Fruit fly (Drosophila melanogaster): ENCODE measurements around the gene Lsp2.

Gene Lsp2

DNA sequence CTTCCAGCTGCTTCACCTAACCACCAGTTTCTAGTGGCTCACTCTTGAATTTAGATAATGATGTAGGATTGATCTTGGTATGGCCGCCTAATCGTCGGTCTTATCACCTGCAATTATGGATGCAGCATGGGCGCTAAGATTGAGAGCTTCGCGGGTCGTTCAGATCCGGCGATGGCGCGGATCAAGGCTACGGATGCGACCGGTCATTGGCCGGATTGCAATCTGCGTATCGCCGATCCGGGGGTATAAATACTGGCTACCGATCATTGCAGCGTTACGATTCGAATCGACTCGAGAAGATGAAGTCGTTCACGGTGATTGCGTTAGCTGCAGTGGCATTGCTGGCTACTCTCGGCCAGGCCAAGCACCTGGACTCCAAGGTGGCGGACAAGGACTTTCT, at the start of gene Lsp2:
Gene Lsp2, plus strand, starts transcription at position 283 of the 400 bp plus-strand sequence.
- TF ChIP-seq Hr96 (GFP tag; optimal IDR thresholded peaks at IDR 0.05) (no peak), Crg-1 (GFP tag; optimal IDR thresholded peaks at IDR 0.05) (no peak), bab1 (GFP tag; optimal IDR thresholded peaks at IDR 0.05) (no peak), Clk (GFP tag; optimal IDR thresholded peaks at IDR 0.05) (no peak), CG5204 (GFP tag; optimal IDR thresholded peaks at IDR 0.05) (no peak), Mnt (GFP tag; optimal IDR thresholded peaks at IDR 0.05) (no peak), cic (GFP tag; optimal IDR thresholded peaks at IDR 0.05) (no peak), cnc (optimal IDR thresholded peaks at IDR 0.05) (no peak), CG33017 (tag; optimal IDR thresholded peaks at IDR 0.05) (no peak), tj (GFP tag; optimal IDR thresholded peaks at IDR 0.05) (no peak), CG11617 (GFP tag; optimal IDR thresholded peaks at IDR 0.05) (no peak)

dm6 chr3L:12080423-12080822, 48.8 kb upstream of the Lsp2 start:
- no peak for TF ChIP-seq CG7045 (GFP tag; optimal IDR thresholded peaks at IDR 0.05)
- no peak for TF ChIP-seq Hr96 (GFP tag; optimal IDR thresholded peaks at IDR 0.05)
- no peak for TF ChIP-seq CG7101 (tag; optimal IDR thresholded peaks at IDR 0.05)
- no peak for TF ChIP-seq CG14711 (tag; optimal IDR thresholded peaks at IDR 0.05)
- TF ChIP-seq Mnt (GFP tag; optimal IDR thresholded peaks at IDR 0.05) = no peak

- TF ChIP-seq pad (GFP tag; optimal IDR thresholded peaks at IDR 0.05) (no peak), Clk (GFP tag; optimal IDR thresholded peaks at IDR 0.05) (no peak), kay (GFP tag; ENCODE audit: borderline replicate concordance) (no peak), CG14711 (tag; optimal IDR thresholded peaks at IDR 0.05) (peak; percentile 3), ovo (GFP tag; optimal IDR thresholded peaks at IDR 0.05) (no peak), Crg-1 (GFP tag; optimal IDR thresholded peaks at IDR 0.05) (no peak), CG12768 (GFP tag; optimal IDR thresholded peaks at IDR 0.05) (peak; percentile 29), toe (GFP tag; optimal IDR thresholded peaks at IDR 0.05) (peak; percentile 2), CG11617 (GFP tag; optimal IDR thresholded peaks at IDR 0.05) (peak; percentile 59), tj (GFP tag; optimal IDR thresholded peaks at IDR 0.05) (peak; percentile 77), CG7045 (GFP tag; optimal IDR thresholded peaks at IDR 0.05) (peak; percentile 1), cnc (optimal IDR thresholded peaks at IDR 0.05) (no peak), cic (GFP tag; optimal IDR thresholded peaks at IDR 0.05) (peak; percentile 77), CG5204 (GFP tag; optimal IDR thresholded peaks at IDR 0.05) (peak; percentile 20), bab1 (GFP tag; optimal IDR thresholded peaks at IDR 0.05) (peak; percentile 20), CG7101 (tag; optimal IDR thresholded peaks at IDR 0.05) (no peak), Mnt (GFP tag; optimal IDR thresholded peaks at IDR 0.05) (peak; percentile 28), CG33017 (tag; optimal IDR thresholded peaks at IDR 0.05) (no peak), Hr96 (GFP tag; optimal IDR thresholded peaks at IDR 0.05) (peak; percentile 38), CG1620 (GFP tag; optimal IDR thresholded peaks at IDR 0.05) (no peak)
Observed at dm6 chr3L:12081679-12082520, 47.3 kb upstream of the Lsp2 start, which contains the start of gene Sema5c. Sema5c (minus strand) TSS chr3L:12081830.

DNA sequence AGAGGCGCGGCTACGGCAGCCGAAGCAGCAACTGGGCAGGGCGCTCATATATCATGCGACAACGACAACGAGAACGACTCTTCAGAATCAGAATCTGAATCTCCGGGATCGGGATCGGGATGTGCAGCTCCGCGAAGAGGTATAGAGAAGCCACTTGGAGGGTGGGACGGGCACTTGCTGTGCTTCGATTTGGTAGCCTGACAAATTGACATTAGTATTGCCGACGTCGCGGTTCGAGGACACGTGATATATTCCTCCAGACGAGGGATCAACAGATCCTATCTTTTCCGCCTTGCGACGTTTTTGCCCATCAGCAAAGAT, 46.7 kb upstream of the Lsp2 start:
- no peak for TF ChIP-seq Clk (GFP tag; optimal IDR thresholded peaks at IDR 0.05)
- no peak for TF ChIP-seq CG7045 (GFP tag; optimal IDR thresholded peaks at IDR 0.05)
- no peak for TF ChIP-seq CG5204 (GFP tag; optimal IDR thresholded peaks at IDR 0.05)
- TF ChIP-seq kay (GFP tag; ENCODE audit: borderline replicate concordance) = no peak
- TF ChIP-seq cnc (optimal IDR thresholded peaks at IDR 0.05) = no peak
- no peak for TF ChIP-seq bab1 (GFP tag; optimal IDR thresholded peaks at IDR 0.05)
- no peak for TF ChIP-seq CG14711 (tag; optimal IDR thresholded peaks at IDR 0.05)
- no peak for TF ChIP-seq CG33017 (tag; optimal IDR thresholded peaks at IDR 0.05)
- TF ChIP-seq CG1620 (GFP tag; optimal IDR thresholded peaks at IDR 0.05) = no peak
- TF ChIP-seq tj (GFP tag; optimal IDR thresholded peaks at IDR 0.05) = no peak
- no peak for TF ChIP-seq ovo (GFP tag; optimal IDR thresholded peaks at IDR 0.05)
- no peak for TF ChIP-seq Crg-1 (GFP tag; optimal IDR thresholded peaks at IDR 0.05)
- TF ChIP-seq Hr96 (GFP tag; optimal IDR thresholded peaks at IDR 0.05) = no peak
- TF ChIP-seq cic (GFP tag; optimal IDR thresholded peaks at IDR 0.05) = no peak
- TF ChIP-seq CG7101 (tag; optimal IDR thresholded peaks at IDR 0.05) = no peak
- no peak for TF ChIP-seq CG12768 (GFP tag; optimal IDR thresholded peaks at IDR 0.05)
- no peak for TF ChIP-seq toe (GFP tag; optimal IDR thresholded peaks at IDR 0.05)
- TF ChIP-seq CG11617 (GFP tag; optimal IDR thresholded peaks at IDR 0.05) = no peak
- TF ChIP-seq Mnt (GFP tag; optimal IDR thresholded peaks at IDR 0.05) = no peak
- no peak for TF ChIP-seq pad (GFP tag; optimal IDR thresholded peaks at IDR 0.05)

DNA sequence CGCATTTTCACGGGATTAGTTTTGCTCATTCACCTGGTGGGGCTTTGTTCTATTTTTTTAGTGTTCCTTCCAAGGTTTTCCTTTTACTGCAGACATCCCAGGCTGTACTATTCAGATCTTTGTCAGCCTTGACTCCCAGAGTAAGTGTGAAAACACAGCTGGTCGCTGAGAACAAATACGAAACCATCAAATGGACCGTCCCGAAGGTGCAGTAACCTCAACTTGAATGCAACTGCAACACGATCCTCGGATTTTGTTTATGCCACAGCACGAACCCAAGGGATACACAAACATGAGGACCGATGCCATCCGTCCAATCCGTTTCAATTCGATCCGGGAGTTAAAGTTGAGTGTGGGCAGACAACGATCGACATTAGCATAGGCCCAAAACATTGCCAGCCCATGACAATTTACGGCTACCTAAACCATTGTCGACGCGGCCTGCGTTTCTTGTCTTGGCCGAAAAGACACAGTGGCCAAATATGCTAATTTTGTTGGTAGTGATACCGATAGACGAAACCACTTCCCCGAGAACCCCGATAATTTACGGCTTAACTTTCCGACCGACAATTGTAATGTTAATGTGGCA, 46.0 kb upstream of the Lsp2 start:
- TF ChIP-seq CG7101 (tag; optimal IDR thresholded peaks at IDR 0.05) (no peak), Hr96 (GFP tag; optimal IDR thresholded peaks at IDR 0.05) (no peak), CG1620 (GFP tag; optimal IDR thresholded peaks at IDR 0.05) (no peak), cnc (optimal IDR thresholded peaks at IDR 0.05) (no peak), tj (GFP tag; optimal IDR thresholded peaks at IDR 0.05) (no peak), CG11617 (GFP tag; optimal IDR thresholded peaks at IDR 0.05) (no peak), Clk (GFP tag; optimal IDR thresholded peaks at IDR 0.05) (no peak), kay (GFP tag; ENCODE audit: borderline replicate concordance) (no peak), CG33017 (tag; optimal IDR thresholded peaks at IDR 0.05) (no peak), Crg-1 (GFP tag; optimal IDR thresholded peaks at IDR 0.05) (no peak), ovo (GFP tag; optimal IDR thresholded peaks at IDR 0.05) (no peak)

- no peak for TF ChIP-seq tj (GFP tag; optimal IDR thresholded peaks at IDR 0.05)
- TF ChIP-seq Crg-1 (GFP tag; optimal IDR thresholded peaks at IDR 0.05) = peak; percentile 52
- TF ChIP-seq CG7045 (GFP tag; optimal IDR thresholded peaks at IDR 0.05) = no peak
- no peak for TF ChIP-seq cnc (optimal IDR thresholded peaks at IDR 0.05)
- TF ChIP-seq Mnt (GFP tag; optimal IDR thresholded peaks at IDR 0.05) = no peak
- TF ChIP-seq ovo (GFP tag; optimal IDR thresholded peaks at IDR 0.05) = peak; percentile 45
- TF ChIP-seq CG11617 (GFP tag; optimal IDR thresholded peaks at IDR 0.05) = peak; percentile 38
- TF ChIP-seq CG14711 (tag; optimal IDR thresholded peaks at IDR 0.05) = no peak
- peak; percentile 70 for TF ChIP-seq CG7101 (tag; optimal IDR thresholded peaks at IDR 0.05)
- TF ChIP-seq pad (GFP tag; optimal IDR thresholded peaks at IDR 0.05) = peak; percentile 10
- TF ChIP-seq CG33017 (tag; optimal IDR thresholded peaks at IDR 0.05) = peak; percentile 24
- no peak for TF ChIP-seq bab1 (GFP tag; optimal IDR thresholded peaks at IDR 0.05)
- no peak for TF ChIP-seq kay (GFP tag; ENCODE audit: borderline replicate concordance)
- no peak for TF ChIP-seq Hr96 (GFP tag; optimal IDR thresholded peaks at IDR 0.05)
- TF ChIP-seq CG12768 (GFP tag; optimal IDR thresholded peaks at IDR 0.05) = no peak
- peak; percentile 12 for TF ChIP-seq cic (GFP tag; optimal IDR thresholded peaks at IDR 0.05)
- TF ChIP-seq CG5204 (GFP tag; optimal IDR thresholded peaks at IDR 0.05) = no peak
- TF ChIP-seq toe (GFP tag; optimal IDR thresholded peaks at IDR 0.05) = no peak
- no peak for TF ChIP-seq Clk (GFP tag; optimal IDR thresholded peaks at IDR 0.05)
- peak; percentile 5 for TF ChIP-seq CG1620 (GFP tag; optimal IDR thresholded peaks at IDR 0.05)
Observed at dm6 chr3L:12083861-12084260, 45.3 kb upstream of the Lsp2 start.
